Worm (Caenorhabditis elegans): ENCODE results near the gene srx-134.

Gene srx-134

DNA sequence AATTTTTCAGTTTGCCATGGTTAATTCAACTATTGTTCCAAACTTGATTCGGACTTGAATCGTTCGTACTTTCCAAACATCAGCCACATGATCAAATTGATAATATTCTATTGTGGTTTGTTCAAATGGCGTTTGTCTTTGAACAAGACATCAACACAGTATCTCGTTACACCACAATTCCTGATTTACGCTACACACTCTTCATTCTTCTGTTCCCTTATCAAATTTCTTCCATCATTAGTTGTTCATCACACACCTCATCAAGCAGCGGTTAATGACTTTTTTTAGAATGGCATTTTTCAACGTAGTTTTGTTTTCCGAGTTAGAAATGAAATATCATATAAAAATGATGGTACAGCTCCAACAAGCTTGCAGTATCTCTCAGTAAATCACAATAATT is 21.9 kb upstream of the srx-134 start:
- TF ChIP-seq W03F9.2 (tag; optimal IDR thresholded peaks at IDR 0.05) (no peak), him-1 (tag; optimal IDR thresholded peaks at IDR 0.05) (no peak), dao-5 (tag; optimal IDR thresholded peaks at IDR 0.05) (no peak)

DNA sequence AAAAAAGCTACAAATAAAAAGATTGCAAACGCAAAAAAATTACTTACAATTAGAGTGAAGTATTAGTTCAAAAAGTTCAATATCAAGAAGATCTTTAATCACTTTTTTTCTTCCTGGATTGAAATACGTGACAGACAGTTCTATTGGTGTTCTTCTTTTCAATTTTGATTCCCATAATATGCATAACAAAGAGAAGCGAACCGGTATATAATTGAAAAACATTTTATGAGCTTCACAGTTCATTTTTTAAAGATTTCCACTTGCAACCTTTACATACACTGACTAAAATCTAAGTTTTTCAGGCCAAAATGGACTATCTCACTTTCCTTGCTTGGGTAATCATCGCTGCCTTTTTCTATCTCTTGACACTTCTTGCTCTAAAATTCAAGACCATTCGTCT is 20.3 kb upstream of the srx-134 start, which contains the start of gene T22G5.1:
Gene T22G5.1 (plus strand): TSS at position 301 of the 400 bp plus-strand sequence.
- TF ChIP-seq him-1 (tag; optimal IDR thresholded peaks at IDR 0.05) (no peak), dao-5 (tag; optimal IDR thresholded peaks at IDR 0.05) (no peak), W03F9.2 (tag; optimal IDR thresholded peaks at IDR 0.05) (no peak)

DNA sequence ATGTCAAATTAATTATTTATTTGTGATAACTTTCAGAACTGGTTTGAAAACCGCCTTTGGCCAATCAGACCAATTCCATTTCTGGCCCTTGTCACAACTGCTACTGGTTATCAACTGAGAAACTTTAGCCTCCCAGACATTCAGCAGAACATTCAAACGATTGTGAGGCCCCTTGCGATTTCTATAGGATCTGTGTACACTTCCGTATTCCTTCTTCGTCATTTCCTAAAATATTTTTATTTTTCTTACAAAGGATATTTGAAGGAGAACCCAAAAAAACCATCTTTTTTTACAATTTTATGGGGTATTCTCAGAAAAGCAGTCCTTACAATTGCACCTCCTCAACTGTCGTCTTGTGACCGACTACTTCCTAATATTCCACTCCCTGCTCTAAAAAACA is 17.0 kb upstream of the srx-134 start:
- TF ChIP-seq him-1 (tag; optimal IDR thresholded peaks at IDR 0.05) (no peak), dao-5 (tag; optimal IDR thresholded peaks at IDR 0.05) (no peak), W03F9.2 (tag; optimal IDR thresholded peaks at IDR 0.05) (no peak)

DNA sequence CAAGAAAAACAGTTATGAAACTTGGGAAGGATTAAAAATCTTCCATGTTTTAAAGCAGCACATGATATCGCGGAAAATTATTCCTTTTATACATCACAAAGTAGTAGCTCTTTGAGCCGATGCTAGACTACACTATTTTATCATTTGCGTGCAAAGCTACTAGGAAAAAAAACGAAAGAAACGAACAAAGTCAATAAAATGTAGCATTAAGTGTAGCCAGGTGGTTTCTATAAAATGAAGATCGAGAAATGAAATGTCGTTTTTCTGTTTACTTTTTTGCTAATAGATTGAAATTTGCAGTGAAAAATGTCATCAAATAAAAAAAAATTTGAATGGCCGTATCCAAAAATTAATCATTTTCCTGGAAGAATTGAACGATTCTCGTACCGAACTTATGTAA is 16.6 kb upstream of the srx-134 start, which contains the start of gene cpt-5:
Gene cpt-5 (plus strand): TSS at position 301 of the 400 bp plus-strand sequence.
- TF ChIP-seq him-1 (tag; optimal IDR thresholded peaks at IDR 0.05) = no peak
- no peak for TF ChIP-seq W03F9.2 (tag; optimal IDR thresholded peaks at IDR 0.05)
- no peak for TF ChIP-seq dao-5 (tag; optimal IDR thresholded peaks at IDR 0.05)

DNA sequence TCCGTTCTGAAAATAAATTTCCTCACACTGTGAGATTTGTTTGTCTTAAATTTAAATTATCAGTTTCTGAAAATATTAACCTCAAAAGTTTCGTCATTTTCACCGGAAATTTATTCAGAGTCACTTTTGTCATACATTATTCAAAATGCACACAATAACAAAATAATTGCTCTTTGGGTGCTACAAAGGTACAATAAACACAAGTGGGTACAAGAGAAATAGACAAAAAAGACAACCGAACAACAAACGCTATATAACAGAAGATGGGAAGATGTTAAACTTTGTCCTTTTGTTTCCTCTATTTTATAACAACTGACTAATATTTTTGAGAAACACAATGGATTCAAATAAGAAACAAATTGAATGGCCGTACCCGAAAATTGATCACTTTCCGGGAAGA is 13.3 kb upstream of the srx-134 start:
- TF ChIP-seq W03F9.2 (tag; optimal IDR thresholded peaks at IDR 0.05) (no peak), dao-5 (tag; optimal IDR thresholded peaks at IDR 0.05) (no peak), him-1 (tag; optimal IDR thresholded peaks at IDR 0.05) (no peak)

DNA sequence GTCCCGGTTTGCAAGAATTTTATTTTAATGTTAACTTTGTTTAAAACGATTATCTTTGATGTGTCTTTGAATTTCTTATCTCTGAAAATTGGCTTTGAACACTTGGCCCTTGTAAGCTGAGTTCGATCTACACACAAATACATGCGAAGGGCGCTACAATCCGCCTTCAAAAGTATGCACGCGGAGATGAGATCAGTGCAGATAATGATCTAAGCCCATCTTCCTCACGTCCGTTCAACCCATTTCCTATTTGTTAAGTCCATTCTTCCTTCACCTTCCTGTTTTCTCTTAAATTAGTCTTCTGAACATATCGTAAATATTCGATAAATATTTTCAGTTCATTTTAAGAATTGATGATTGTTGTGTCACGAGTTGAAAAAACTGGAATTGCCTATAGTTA is 10.1 kb upstream of the srx-134 start, which contains the start of gene nhr-175:
Gene nhr-175 (plus strand): TSS at position 339 of the 400 bp plus-strand sequence.
- TF ChIP-seq him-1 (tag; optimal IDR thresholded peaks at IDR 0.05) = no peak
- TF ChIP-seq W03F9.2 (tag; optimal IDR thresholded peaks at IDR 0.05) = no peak
- TF ChIP-seq dao-5 (tag; optimal IDR thresholded peaks at IDR 0.05) = no peak

DNA sequence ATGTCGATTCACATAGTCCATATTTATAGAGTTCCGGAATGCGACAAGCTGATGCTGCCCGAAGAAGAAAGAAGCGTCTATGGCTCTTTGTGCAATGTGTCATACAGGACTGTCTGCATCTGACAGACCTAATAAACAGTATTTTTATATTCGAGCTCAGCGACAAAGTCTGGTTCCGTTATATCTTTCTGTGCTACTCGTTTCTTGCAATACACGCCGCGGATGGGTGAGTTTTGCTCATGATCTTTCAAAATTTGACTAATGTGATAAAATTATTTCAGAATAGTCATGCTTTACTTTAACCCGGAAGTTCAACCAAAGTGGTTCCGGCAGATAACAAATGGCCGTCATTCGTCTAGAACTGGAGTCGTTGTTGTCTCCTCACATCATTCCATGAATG is 7.4 kb upstream of the srx-134 start:
- no peak for TF ChIP-seq W03F9.2 (tag; optimal IDR thresholded peaks at IDR 0.05)
- TF ChIP-seq dao-5 (tag; optimal IDR thresholded peaks at IDR 0.05) = no peak
- no peak for TF ChIP-seq him-1 (tag; optimal IDR thresholded peaks at IDR 0.05)

DNA sequence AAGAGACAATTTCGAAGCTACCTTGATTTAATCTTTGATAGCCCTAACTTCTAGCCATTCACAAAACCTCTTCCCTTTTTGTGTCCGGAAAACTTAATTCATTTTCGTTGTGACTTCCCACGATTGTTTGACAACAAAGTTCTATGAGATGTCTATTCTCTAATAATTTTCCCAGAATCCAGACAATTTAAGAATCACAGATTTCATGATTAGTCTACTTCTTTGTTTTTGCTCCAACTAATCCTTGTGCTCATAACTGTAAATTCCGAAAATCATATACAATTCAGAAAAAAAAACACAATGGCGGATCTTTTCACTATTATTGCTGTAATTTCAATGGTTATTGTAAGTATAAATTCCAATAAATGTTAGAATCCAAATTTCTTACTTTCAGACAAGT is 6.2 kb upstream of the srx-134 start, which contains the start of gene srx-137:
Gene srx-137 (plus strand): TSS at position 301 of the 400 bp plus-strand sequence.
- no peak for TF ChIP-seq him-1 (tag; optimal IDR thresholded peaks at IDR 0.05)
- no peak for TF ChIP-seq W03F9.2 (tag; optimal IDR thresholded peaks at IDR 0.05)
- no peak for TF ChIP-seq dao-5 (tag; optimal IDR thresholded peaks at IDR 0.05)

DNA sequence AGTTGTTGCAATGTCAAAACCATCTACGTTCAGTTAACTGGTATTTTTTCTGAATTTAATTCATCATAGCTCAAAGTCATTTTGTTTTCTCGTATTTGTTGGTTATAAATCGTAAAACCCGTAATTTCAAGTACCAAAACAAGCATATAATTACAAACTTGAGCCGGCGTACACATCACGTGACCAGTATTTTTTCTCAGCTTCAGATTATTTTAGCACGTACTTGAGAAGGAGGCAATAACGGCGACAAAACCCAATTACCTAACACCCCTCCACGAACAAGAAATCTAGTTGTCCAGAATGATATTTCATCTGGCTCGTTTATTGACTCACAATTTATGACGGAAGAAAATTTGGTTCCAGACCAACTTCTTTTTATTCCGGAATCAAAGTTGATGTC is 2.6 kb upstream of the srx-134 start, which contains the start of gene srx-135:
Gene srx-135 (plus strand): TSS at position 301 of the 400 bp plus-strand sequence.
- TF ChIP-seq W03F9.2 (tag; optimal IDR thresholded peaks at IDR 0.05) (no peak), him-1 (tag; optimal IDR thresholded peaks at IDR 0.05) (no peak), dao-5 (tag; optimal IDR thresholded peaks at IDR 0.05) (no peak)

DNA sequence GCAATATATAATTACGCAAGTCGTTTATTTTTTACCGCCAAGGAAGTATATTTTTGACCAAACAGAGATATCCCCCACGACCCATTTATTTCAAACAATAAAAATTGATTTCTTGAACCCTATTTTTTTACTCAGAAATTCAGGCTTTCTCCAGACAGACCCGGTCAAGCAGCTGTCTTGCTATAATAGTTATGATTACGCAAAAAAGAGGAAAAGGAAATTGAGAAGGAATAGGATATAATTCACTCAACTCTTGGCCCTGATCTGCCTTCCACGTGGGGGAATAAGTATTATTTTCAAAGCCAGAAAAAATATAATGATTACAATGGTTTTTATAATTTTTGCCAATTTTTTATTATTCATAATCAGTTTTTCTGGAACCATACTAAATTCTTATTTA is 856 bp upstream of the srx-134 start, which contains the start of gene srx-136:
Gene srx-136 (plus strand): TSS at position 301 of the 400 bp plus-strand sequence.
- TF ChIP-seq him-1 (tag; optimal IDR thresholded peaks at IDR 0.05) (no peak), dao-5 (tag; optimal IDR thresholded peaks at IDR 0.05) (no peak), W03F9.2 (tag; optimal IDR thresholded peaks at IDR 0.05) (no peak)

DNA sequence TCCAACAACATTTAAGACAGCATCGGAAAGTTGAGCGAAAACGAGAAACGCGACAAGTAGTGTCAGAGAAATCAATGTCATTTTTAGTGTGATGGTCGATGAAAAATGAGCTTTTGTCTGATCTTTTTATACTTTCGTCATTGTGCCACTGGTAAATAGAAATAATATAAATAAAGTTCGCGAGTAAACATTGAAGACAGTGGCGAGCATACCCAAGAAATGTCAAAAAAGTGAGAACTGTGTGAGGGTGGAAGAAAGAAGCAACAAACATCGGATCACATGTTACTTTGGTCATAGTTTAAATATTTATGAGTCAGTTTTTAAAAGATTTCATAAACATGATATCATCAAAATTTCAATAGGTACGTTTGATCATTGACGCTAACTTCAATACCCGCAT is 2.0 kb downstream of the srx-134 start, which contains the start of gene ttr-21:
Gene ttr-21 (minus strand): TSS at position 100 of the 400 bp plus-strand sequence.
- TF ChIP-seq dao-5 (tag; optimal IDR thresholded peaks at IDR 0.05) = no peak
- TF ChIP-seq him-1 (tag; optimal IDR thresholded peaks at IDR 0.05) = no peak

DNA sequence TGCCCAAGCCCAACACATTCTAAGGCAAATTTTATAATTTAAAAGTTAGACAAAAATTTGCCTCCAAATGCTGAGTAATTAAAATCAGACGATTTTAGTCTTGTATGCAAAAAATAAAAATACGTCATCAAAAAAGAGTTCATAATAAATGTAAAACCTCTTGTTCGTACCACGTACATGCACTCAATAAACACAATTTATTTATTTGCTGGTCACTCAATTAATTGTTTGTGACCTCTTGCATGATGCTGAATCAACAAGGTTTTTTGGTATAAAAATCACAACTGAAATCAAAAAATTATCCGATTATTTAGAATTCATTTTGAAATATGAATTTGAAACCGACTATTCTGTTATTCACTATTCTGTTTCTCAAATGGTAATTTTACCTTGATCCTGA is 6.1 kb downstream of the srx-134 start, which contains the start of gene hpx-2:
Gene hpx-2 (plus strand): TSS at position 301 of the 400 bp plus-strand sequence.
- TF ChIP-seq dao-5 (tag; optimal IDR thresholded peaks at IDR 0.05) (no peak), him-1 (tag; optimal IDR thresholded peaks at IDR 0.05) (no peak), W03F9.2 (tag; optimal IDR thresholded peaks at IDR 0.05) (no peak)

DNA sequence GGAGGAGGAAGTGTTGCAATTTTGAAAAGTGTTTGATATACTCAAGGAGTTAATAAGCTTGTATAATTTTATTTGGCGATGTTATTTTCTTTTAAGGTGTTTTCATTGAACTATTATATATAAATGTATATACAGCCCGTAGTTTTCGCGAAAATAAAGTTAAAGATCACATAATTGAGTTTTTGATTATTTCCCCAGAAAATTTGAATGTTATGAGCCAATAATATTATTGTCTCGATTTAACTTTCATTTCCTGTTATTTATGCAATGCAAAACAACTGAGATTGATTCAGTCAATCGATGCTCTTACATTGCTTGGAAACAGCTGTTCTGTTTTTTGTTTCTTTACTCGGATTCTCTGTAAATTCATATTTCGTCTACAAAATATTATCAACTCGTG is 7.9 kb downstream of the srx-134 start, which contains the start of gene srx-133:
Gene srx-133 (plus strand): TSS at position 301 of the 400 bp plus-strand sequence.
- TF ChIP-seq him-1 (tag; optimal IDR thresholded peaks at IDR 0.05) = no peak
- TF ChIP-seq dao-5 (tag; optimal IDR thresholded peaks at IDR 0.05) = no peak
- no peak for TF ChIP-seq W03F9.2 (tag; optimal IDR thresholded peaks at IDR 0.05)

DNA sequence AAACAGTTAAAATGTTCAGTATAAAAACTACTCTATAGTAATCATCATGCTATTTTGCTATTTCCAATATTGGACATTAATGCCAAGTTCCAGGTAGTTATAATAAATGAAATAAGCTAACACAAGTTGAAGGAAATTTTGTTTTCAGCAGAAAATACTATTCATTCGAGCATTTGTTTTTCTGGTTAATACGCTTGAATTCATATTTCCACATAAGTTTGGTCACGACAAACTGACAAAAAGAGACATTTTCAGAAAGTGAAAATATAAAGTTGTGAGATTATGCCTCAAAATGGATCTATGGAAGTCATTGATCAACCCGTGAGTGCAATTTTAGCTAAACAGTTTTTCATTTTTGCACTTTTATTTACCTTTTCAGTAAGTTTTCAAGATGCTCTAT is 11.1 kb downstream of the srx-134 start, which contains the start of gene srx-131:
Gene srx-131 (plus strand): TSS at position 301 of the 400 bp plus-strand sequence.
- TF ChIP-seq W03F9.2 (tag; optimal IDR thresholded peaks at IDR 0.05) (no peak), dao-5 (tag; optimal IDR thresholded peaks at IDR 0.05) (no peak), him-1 (tag; optimal IDR thresholded peaks at IDR 0.05) (no peak)

DNA sequence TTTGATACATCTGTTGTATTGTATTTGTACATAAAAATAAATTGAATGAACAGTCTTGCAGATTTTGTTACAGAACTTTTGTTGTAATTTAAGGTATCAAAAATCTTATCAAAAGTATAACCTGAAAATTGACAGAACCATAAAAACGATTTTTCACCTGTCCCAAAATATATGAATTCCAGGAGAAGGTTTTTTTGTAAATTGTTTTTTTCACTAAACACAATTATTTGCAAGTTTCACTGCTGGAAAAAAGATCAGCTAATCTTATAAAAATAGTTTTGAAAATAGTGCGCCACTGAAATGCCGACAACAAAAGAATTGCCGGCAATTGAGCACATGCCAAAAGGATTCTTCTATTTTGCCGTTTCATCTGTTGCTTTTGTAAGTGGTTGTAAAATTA is 13.1 kb downstream of the srx-134 start, which contains the start of gene srx-130:
Gene srx-130 (plus strand): TSS at position 301 of the 400 bp plus-strand sequence.
- TF ChIP-seq W03F9.2 (tag; optimal IDR thresholded peaks at IDR 0.05) = no peak
- no peak for TF ChIP-seq dao-5 (tag; optimal IDR thresholded peaks at IDR 0.05)
- TF ChIP-seq him-1 (tag; optimal IDR thresholded peaks at IDR 0.05) = no peak

Measured in whole organism, L4/young adult.